Worm (Caenorhabditis elegans) whole organism, dauer: ENCODE measurements around the gene K04D7.6.

Source experiments
- unc-62 ChIP-seq: sonication (generic microtip); optimal IDR thresholded peaks from 2 replicates; lab custom pipeline; 2017; ENCODE audit warnings: missing biosample characterization, missing genetic modification reagents, missing genetic modification characterization

The K04D7.6 gene

ce11 chrIV:10176252-10176730 lies 29.8 kb downstream of the K04D7.6 start, which contains the start of gene rack-1:
Gene rack-1, plus strand, starts transcription at chrIV:10176680.
- TF ChIP-seq unc-62: no peak

DNA sequence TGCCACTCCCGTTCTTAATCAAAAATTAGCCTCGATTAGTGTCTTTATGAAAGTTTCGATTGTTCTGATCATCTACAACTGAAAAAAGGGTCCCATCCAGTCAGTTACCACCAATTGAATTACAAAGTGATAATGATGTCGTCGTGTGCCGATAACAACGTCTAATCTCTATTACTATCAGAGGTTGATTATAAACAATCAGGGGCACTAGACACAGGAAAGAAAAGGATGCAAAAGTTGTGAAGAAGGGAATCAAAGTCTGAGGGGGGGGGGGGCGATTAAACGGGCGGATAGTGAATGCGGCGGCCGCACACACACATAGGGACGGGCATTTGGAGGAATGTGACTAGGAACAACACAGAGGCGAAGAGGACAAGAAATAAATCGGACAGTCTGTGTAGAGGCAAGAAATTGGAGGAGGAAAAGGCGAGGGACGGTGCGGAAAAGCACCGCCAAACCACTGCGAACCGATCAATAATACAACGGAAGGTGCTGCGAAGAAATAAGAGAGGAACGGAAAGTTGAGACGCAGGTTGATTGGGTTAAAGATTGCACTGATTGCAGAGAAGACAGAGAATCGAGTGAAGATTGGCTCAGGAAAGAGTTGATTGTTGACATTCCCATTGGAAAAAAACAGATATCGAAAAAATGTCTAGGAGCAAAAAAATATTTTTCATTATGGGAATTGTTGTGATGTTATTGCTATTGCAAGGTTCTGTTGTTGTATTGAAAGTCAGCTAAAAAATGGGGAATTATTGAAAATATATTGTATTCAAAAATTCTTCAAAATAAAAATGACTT lies 30.9 kb downstream of the K04D7.6 start:
- no peak for TF ChIP-seq unc-62

- no peak for TF ChIP-seq unc-62
Observed at ce11 chrIV:10174328-10174727, 31.8 kb downstream of the K04D7.6 start, which contains the start of gene pxf-1. Gene pxf-1, minus strand, starts transcription at chrIV:10174341.

DNA sequence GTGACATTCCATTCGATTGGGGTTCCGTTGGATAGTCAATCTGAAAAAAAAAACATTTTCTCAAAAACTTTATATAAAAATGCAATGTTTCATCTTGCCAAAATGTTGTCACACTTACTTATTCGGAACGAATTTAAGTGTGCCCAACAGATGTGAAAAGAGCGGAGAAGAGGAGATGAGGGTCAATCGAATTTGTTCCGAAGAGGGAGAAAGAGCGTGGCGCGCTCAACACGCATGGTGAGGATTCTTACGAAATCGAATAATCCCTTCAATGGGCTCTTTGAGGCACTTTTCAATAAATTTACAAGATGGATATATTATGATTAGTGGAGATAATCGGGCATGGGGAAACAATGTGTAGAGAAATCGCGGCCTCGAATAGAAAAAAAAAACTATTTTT lies 35.3 kb downstream of the K04D7.6 start:
- TF ChIP-seq unc-62: no peak

DNA sequence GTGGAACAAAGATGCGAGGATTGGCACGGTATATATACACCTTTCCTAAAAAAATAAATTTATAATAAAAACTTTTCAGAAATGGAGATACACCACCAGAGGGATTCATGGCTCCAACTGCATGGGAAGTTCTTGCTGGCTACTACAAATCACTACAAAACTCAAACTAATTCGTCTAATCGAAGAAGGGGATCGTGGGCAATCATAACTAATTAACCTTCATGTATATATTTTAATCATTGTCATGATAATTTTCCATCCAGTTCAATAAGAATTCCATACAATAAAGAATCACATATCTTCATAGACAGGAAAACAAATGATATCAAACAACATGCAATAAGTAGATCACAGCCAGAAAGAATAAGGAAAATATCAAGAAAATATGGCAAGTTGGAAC lies 42.0 kb downstream of the K04D7.6 start:
- TF ChIP-seq unc-62: no peak

ce11 chrIV:10161706-10162105 lies 44.4 kb downstream of the K04D7.6 start, which contains the start of gene pps-1:
Gene pps-1, plus strand, starts transcription at chrIV:10162006.
- no peak for TF ChIP-seq unc-62

- TF ChIP-seq unc-62: no peak
Observed at ce11 chrIV:10157489-10158088, 48.5 kb downstream of the K04D7.6 start, which contains the start of gene ttr-53. Gene ttr-53, plus strand, starts transcription at chrIV:10158038.

- TF ChIP-seq unc-62: no peak
Observed at ce11 chrIV:10157034-10157433, 49.0 kb downstream of the K04D7.6 start.

DNA sequence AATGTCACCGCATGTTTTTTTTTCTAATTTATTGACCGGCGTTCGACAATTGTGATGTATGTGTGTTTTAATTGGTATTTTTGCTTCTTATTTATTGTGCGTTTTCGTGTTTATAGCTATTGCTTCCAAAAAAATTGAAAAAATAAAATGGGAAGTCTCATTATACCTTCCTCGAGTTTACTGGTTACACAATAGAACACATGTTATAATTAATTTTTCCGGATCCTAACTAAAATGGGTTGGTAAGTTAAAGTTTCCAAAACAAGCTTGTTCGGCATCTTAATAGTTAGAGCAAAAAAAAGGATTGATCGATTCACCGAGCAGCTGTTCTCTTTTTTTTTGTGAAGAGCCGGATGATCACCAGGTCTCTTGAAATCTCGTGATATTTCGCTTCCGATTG lies 50.6 kb downstream of the K04D7.6 start, which contains the start of gene ttr-54:
Gene ttr-54, plus strand, starts transcription at position 301 of the 400 bp plus-strand sequence.
- TF ChIP-seq unc-62: no peak
